Worm (Caenorhabditis elegans) whole organism, L4 larva: Measurements from ENCODE around the gene acs-18.
"Not testable (repeated sequence)": the region's sequence is repeated elsewhere in the genome, so short reads cannot be mapped to it uniquely, and the experiment has no call there.

Experiments
- D1046.2 ChIP-seq: fragments of 200-800 bp; sonication (Bioruptor generic); IDR thresholded peaks from 2 replicates; pipeline ENCODE4 v1.3.6; 2022; ENCODE audit warnings: missing genetic modification characterization, missing compliant biosample characterization
- F26F4.8 ChIP-seq: fragments of 200-800 bp; sonication (Bioruptor generic); conservative IDR thresholded peaks from 2 replicates; pipeline ENCODE4 v1.3.6; 2022; ENCODE audit warnings: missing genetic modification characterization, missing compliant biosample characterization
- T26A8.4 ChIP-seq: fragments of 200-800 bp; sonication (Bioruptor generic); IDR thresholded peaks from 2 replicates; pipeline ENCODE4 v1.3.6; 2022; ENCODE audit warnings: missing genetic modification characterization, missing compliant biosample characterization
- Y48G9A.11 ChIP-seq: fragments of 200-800 bp; sonication (Bioruptor generic); IDR thresholded peaks from 2 replicates; pipeline ENCODE4 v1.3.6; 2022; ENCODE audit warnings: missing genetic modification reagents, missing genetic modification characterization, missing compliant biosample characterization
- Y5F2A.4 ChIP-seq: fragments of 200-800 bp; sonication (Bioruptor generic); optimal IDR thresholded peaks from 2 replicates; lab custom pipeline; 2018; ENCODE audit warnings: mild to moderate bottlenecking, missing genetic modification characterization, missing compliant biosample characterization
- Y75B8A.6 ChIP-seq: fragments of 200-800 bp; sonication (Bioruptor generic); IDR thresholded peaks from 2 replicates; pipeline ENCODE4 v1.3.6; 2022; ENCODE audit warnings: missing genetic modification reagents, missing genetic modification characterization, missing compliant biosample characterization
- aly-2 ChIP-seq: sonication (generic microtip); optimal IDR thresholded peaks from 2 replicates; lab custom pipeline; 2018; ENCODE audit warnings: missing biosample characterization, missing genetic modification characterization
- arid-1 ChIP-seq: fragments of 200-800 bp; sonication (Bioruptor generic); conservative IDR thresholded peaks from 2 replicates; pipeline ENCODE4 v1.3.6; 2022; ENCODE audit warnings: missing genetic modification reagents, missing genetic modification characterization, missing compliant biosample characterization
- attf-4 ChIP-seq: sonication (generic microtip); optimal IDR thresholded peaks from 3 replicates; lab custom pipeline; 2017; ENCODE audit warnings: missing biosample characterization, missing genetic modification characterization
- ctbp-1 ChIP-seq: fragments of 200-800 bp; sonication (Bioruptor generic); IDR thresholded peaks from 2 replicates; pipeline ENCODE4 v1.3.6; 2022; ENCODE audit warnings: missing genetic modification reagents, missing genetic modification characterization, missing compliant biosample characterization
- daf-12 ChIP-seq: fragments of 150-350 bp; optimal IDR thresholded peaks from 2 replicates; lab custom pipeline; 2014; ENCODE audit warnings: missing biosample characterization, missing genetic modification reagents, missing genetic modification characterization
- daf-16 ChIP-seq, 3 experiments: sonication (generic microtip); optimal IDR thresholded peaks; 2 replicates each; lab custom pipeline; 2016 to 2017; ENCODE audit warnings: missing genetic modification characterization in 3 of 3, missing genetic modification reagents in 3 of 3, mild to moderate bottlenecking in 2 of 3, missing compliant biosample characterization in 2 of 3, missing biosample characterization in 1 of 3, moderate library complexity in 1 of 3
- dmd-8 ChIP-seq: fragments of 200-800 bp; sonication (Bioruptor generic); IDR thresholded peaks from 2 replicates; pipeline ENCODE4 v1.3.6; 2022; ENCODE audit warnings: missing genetic modification characterization, missing compliant biosample characterization
- dve-1 ChIP-seq: sonication (generic microtip); optimal IDR thresholded peaks from 2 replicates; lab custom pipeline; 2017; ENCODE audit warnings: antibody characterized with exemption, mild to moderate bottlenecking, missing genetic modification characterization, missing compliant biosample characterization; ENCODE audit not compliant: insufficient read depth
- egl-43 ChIP-seq: fragments of 200-800 bp; sonication (Bioruptor generic); IDR thresholded peaks from 2 replicates; pipeline ENCODE4 v1.3.6; 2022; ENCODE audit warnings: missing genetic modification reagents, missing genetic modification characterization, missing compliant biosample characterization
- fkh-10 ChIP-seq: fragments of 150-350 bp; optimal IDR thresholded peaks from 2 replicates; lab custom pipeline; 2014; ENCODE audit warnings: missing biosample characterization, missing genetic modification reagents, missing genetic modification characterization
- hmg-1.1 ChIP-seq: fragments of 200-800 bp; sonication (Bioruptor generic); IDR thresholded peaks from 2 replicates; pipeline ENCODE4 v1.3.6; 2022; ENCODE audit warnings: missing genetic modification reagents, missing genetic modification characterization, missing compliant biosample characterization
- lim-7 ChIP-seq: fragments of 200-800 bp; sonication (Bioruptor generic); IDR thresholded peaks from 2 replicates; pipeline ENCODE4 v1.3.6; 2022; ENCODE audit warnings: missing genetic modification characterization, missing compliant biosample characterization
- lin-29 ChIP-seq: fragments of 200-800 bp; sonication (Bioruptor generic); IDR thresholded peaks from 2 replicates; pipeline ENCODE4 v1.3.6; 2022; ENCODE audit warnings: missing genetic modification reagents, missing genetic modification characterization, missing compliant biosample characterization
- lin-38 ChIP-seq: fragments of 200-800 bp; sonication (Bioruptor generic); IDR thresholded peaks from 2 replicates; pipeline ENCODE4 v1.3.6; 2022; ENCODE audit warnings: missing genetic modification reagents, missing genetic modification characterization, missing compliant biosample characterization
- lir-3 ChIP-seq: sonication (generic microtip); optimal IDR thresholded peaks from 2 replicates; lab custom pipeline; 2016; ENCODE audit warnings: mild to moderate bottlenecking, missing genetic modification characterization, missing compliant biosample characterization
- mdl-1 ChIP-seq, 2 experiments: fragments of 150-350 bp in 1 of 2; sonication (generic microtip) in 1 of 2; optimal IDR thresholded peaks; 2 replicates each; lab custom pipeline; 2014 to 2017; ENCODE audit warnings: missing biosample characterization in 2 of 2, missing genetic modification characterization in 2 of 2
- mdt-29 ChIP-seq: fragments of 200-800 bp; sonication (Bioruptor generic); IDR thresholded peaks from 2 replicates; pipeline ENCODE4 v1.3.6; 2022; ENCODE audit warnings: missing genetic modification reagents, missing genetic modification characterization, missing compliant biosample characterization
- mes-2 ChIP-seq: sonication (generic microtip); optimal IDR thresholded peaks from 2 replicates; lab custom pipeline; 2016; ENCODE audit warnings: missing genotype, mild to moderate bottlenecking, missing genetic modification characterization, missing compliant biosample characterization; ENCODE audit not compliant: poor library complexity, severe bottlenecking
- mxl-3 ChIP-seq: fragments of 200-800 bp; sonication (Bioruptor generic); optimal IDR thresholded peaks from 2 replicates; lab custom pipeline; 2018; ENCODE audit warnings: mild to moderate bottlenecking, missing genetic modification characterization, missing compliant biosample characterization
- nhr-111 ChIP-seq: fragments of 200-800 bp; sonication (Bioruptor generic); optimal IDR thresholded peaks from 2 replicates; lab custom pipeline; 2018; ENCODE audit warnings: mild to moderate bottlenecking, missing genetic modification characterization, missing compliant biosample characterization
- nhr-25 ChIP-seq: sonication (generic microtip); optimal IDR thresholded peaks from 2 replicates; lab custom pipeline; 2017; ENCODE audit warnings: missing genetic modification characterization, mild to moderate bottlenecking, missing compliant biosample characterization, antibody characterized with exemption, moderate library complexity, borderline replicate concordance; ENCODE audit not compliant: insufficient read depth
- nhr-77 ChIP-seq: fragments of 150-350 bp; optimal IDR thresholded peaks from 2 replicates; lab custom pipeline; 2014; ENCODE audit warnings: missing biosample characterization, missing genetic modification characterization
- pha-4 ChIP-seq, 2 experiments: fragments of 150-350 bp in 1 of 2; fragments of 200-800 bp in 1 of 2; sonication (Bioruptor generic) in 1 of 2; IDR thresholded peaks in 1 of 2; optimal IDR thresholded peaks in 1 of 2; 2 replicates each; pipeline versions ENCODE4 v1.3.6 to Lab custom; 2014 to 2022; ENCODE audit warnings: missing genetic modification characterization in 2 of 2, missing genetic modification reagents in 2 of 2, missing biosample characterization in 1 of 2, missing compliant biosample characterization in 1 of 2
- php-3 ChIP-seq: fragments of 200-800 bp; sonication (Bioruptor generic); IDR thresholded peaks from 2 replicates; pipeline ENCODE4 v1.3.6; 2022; ENCODE audit warnings: missing genetic modification reagents, missing genetic modification characterization, missing compliant biosample characterization
- set-16 ChIP-seq: fragments of 200-800 bp; sonication (Bioruptor generic); IDR thresholded peaks from 2 replicates; pipeline ENCODE4 v1.3.6; 2022; ENCODE audit warnings: missing genetic modification reagents, missing genetic modification characterization, missing compliant biosample characterization
- snpc-1.2 ChIP-seq: fragments of 200-800 bp; sonication (Bioruptor generic); IDR thresholded peaks from 2 replicates; pipeline ENCODE4 v1.3.6; 2022; ENCODE audit warnings: missing genetic modification reagents, missing genetic modification characterization, missing compliant biosample characterization
- tag-97 ChIP-seq: fragments of 200-800 bp; sonication (Bioruptor generic); IDR thresholded peaks from 2 replicates; pipeline ENCODE4 v1.3.6; 2022; ENCODE audit warnings: missing genetic modification characterization, missing compliant biosample characterization
- tra-1 ChIP-seq: fragments of 200-800 bp; sonication (Bioruptor generic); IDR thresholded peaks from 2 replicates; pipeline ENCODE4 v1.3.6; 2022; ENCODE audit warnings: missing genetic modification reagents, missing genetic modification characterization, missing compliant biosample characterization
- unc-62 ChIP-seq, 3 experiments: fragments of 150-350 bp in 1 of 3; sonication (generic microtip); optimal IDR thresholded peaks in 2 of 3; peaks in 1 of 3; 1 replicate in 1 of 3; 2 replicates in 2 of 3; lab custom pipeline; 2014 to 2017; ENCODE audit warnings: missing biosample characterization in 3 of 3, missing genetic modification characterization in 3 of 3, missing genetic modification reagents in 3 of 3, missing genotype in 1 of 3
- vab-7 ChIP-seq: fragments of 200-800 bp; sonication (Bioruptor generic); IDR thresholded peaks from 2 replicates; pipeline ENCODE4 v1.3.6; 2022; ENCODE audit warnings: missing genetic modification reagents, missing genetic modification characterization, missing compliant biosample characterization
- zfp-2 ChIP-seq: sonication (generic microtip); optimal IDR thresholded peaks from 2 replicates; lab custom pipeline; 2016; ENCODE audit warnings: mild to moderate bottlenecking, missing genetic modification characterization, missing compliant biosample characterization

Gene acs-18

DNA sequence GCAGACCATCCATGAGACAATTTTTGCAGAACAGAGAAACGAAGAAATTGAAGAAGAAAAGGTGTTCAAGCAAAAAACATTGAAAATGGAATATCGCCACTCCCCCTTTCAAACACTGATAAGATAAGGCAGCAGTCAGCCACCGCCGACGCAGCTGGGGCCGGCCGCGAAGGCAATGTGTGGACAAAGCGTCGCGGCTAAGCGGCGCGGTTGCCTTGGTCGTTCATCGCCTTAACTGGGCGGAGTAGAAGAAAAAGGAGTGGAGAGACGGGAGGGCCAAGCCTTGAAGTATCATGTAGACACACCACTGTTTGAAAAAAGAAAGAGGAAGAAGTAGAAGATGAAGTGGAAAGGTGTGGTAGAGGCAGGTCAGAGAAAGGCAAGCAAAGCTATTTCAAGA lies 17.5 kb upstream of the acs-18 start (continued):
- TF ChIP-seq nhr-25 (tag; lab: Kevin White, UChicago): no peak
- no peak for TF ChIP-seq T26A8.4
- TF ChIP-seq mes-2 (tag; lab: Kevin White, UChicago): peak; percentile 11
- TF ChIP-seq lir-3 (tag; lab: Kevin White, UChicago): no peak
- TF ChIP-seq tra-1 (GFP tag; lab: Robert Waterston, UW): 0 out of 2 replicates have a peak, but pooled peaks have one; percentile 28
- TF ChIP-seq Y75B8A.6: no peak
- no peak for TF ChIP-seq Y5F2A.4 (GFP tag; lab: Kevin White, UChicago)
- no peak for TF ChIP-seq vab-7 (GFP tag; lab: Robert Waterston, UW)
- no peak for TF ChIP-seq aly-2 (tag; lab: Kevin White, UChicago)
- TF ChIP-seq daf-12 (tag; lab: Kevin White, UChicago): no peak
- peak; percentile 8 for TF ChIP-seq nhr-77 (tag; lab: Kevin White, UChicago)
- TF ChIP-seq egl-43: peak; percentile 37; the same call in 1 of the 2 replicates
- no peak for TF ChIP-seq daf-16 (GFP tag; optimal IDR thresholded peaks at IDR 0.05; lab: Kevin White, UChicago)
- peak; percentile 55 for TF ChIP-seq daf-16 (tag; optimal IDR thresholded peaks at IDR 0.05; lab: Kevin White, UChicago)
- peak; percentile 61 for TF ChIP-seq dve-1
- peak; percentile 97 for TF ChIP-seq mxl-3
- 0 out of 2 replicates have a peak, but pooled peaks have one; percentile 50 for TF ChIP-seq D1046.2

DNA sequence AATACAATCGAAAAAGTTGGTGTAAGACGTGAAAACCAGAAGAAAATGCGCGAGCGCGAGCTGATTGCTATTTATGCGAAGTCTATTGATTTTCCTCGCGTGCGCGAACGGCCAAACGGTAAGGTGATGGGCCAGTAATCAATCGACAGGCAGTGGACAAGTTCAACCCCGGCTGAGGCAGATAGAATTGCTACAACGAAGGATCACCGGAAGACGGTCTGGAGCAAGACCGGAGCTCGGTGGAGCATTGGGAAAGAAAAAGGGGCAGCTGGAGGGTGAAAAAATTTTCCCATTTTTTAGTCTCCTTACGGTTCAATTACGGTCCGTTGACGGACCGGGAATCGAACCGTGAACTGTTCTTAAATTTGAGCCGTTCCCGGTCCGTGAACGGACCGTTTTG lies 9.9 kb upstream of the acs-18 start:
- peak; percentile 54 for TF ChIP-seq pha-4 (GFP tag; IDR thresholded peaks at IDR 0.05; lab: Robert Waterston, UW)
- TF ChIP-seq pha-4 (tag; optimal IDR thresholded peaks at IDR 0.05; lab: Kevin White, UChicago): not testable (repeated sequence)
- TF ChIP-seq lin-29 (GFP tag; lab: Robert Waterston, UW): 0 out of 2 replicates have a peak, but pooled peaks have one; percentile 12
- 0 out of 2 replicates have a peak, but pooled peaks have one; percentile 17 for TF ChIP-seq hmg-1.1 (GFP tag; lab: Robert Waterston, UW)
- peak; percentile 54; the same call in 1 of the 2 replicates for TF ChIP-seq mdt-29 (GFP tag; lab: Robert Waterston, UW)
- TF ChIP-seq Y48G9A.11: peak; percentile 50; the same call in 1 of the 2 replicates
- peak; percentile 61; the same call in 1 of the 2 replicates for TF ChIP-seq lim-7 (GFP tag; lab: Robert Waterston, UW)
- peak; percentile 54; the same call in 1 of the 2 replicates for TF ChIP-seq F26F4.8 (GFP tag; lab: Robert Waterston, UW)
- peak; percentile 50; the same call in 1 of the 2 replicates for TF ChIP-seq ctbp-1 (GFP tag; lab: Robert Waterston, UW)
- peak; percentile 48; the same call in 1 of the 2 replicates for TF ChIP-seq php-3 (GFP tag; lab: Robert Waterston, UW)
- TF ChIP-seq D1046.2: 0 out of 2 replicates have a peak, but pooled peaks have one; percentile 62
- peak; percentile 68; the same call in 1 of the 2 replicates for TF ChIP-seq dmd-8 (GFP tag; lab: Robert Waterston, UW)
- peak; percentile 35; the same call in 1 of the 2 replicates for TF ChIP-seq lin-38
- TF ChIP-seq arid-1 (GFP tag; lab: Robert Waterston, UW): 0 out of 2 replicates have a peak, but pooled peaks have one; percentile 50
- TF ChIP-seq egl-43: peak; percentile 83
- TF ChIP-seq snpc-1.2: peak; percentile 88
- peak; percentile 61 for TF ChIP-seq vab-7 (GFP tag; lab: Robert Waterston, UW)
- TF ChIP-seq set-16: peak; percentile 56

DNA sequence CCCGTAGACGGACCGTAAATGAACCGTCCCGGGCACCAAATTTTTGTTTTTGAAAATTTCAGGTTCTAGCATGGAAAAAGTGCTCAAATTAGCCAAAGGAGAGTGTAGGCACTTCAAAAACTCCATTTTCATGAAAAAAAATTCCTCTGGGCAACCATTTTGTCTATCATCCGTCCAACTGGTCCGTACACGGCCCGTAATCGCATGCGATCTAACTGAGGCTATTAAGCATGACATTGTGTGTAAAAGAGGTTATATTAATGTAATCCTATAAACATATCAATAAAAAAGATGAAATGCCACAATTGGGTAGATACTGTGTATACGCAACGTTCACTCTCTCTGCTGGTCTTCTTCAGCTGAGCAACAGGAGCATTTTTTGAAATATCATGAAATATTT lies 9.2 kb upstream of the acs-18 start, which contains the start of gene R09E10.1:
Gene R09E10.1, minus strand, starts transcription at position 101 of the 400 bp plus-strand sequence.
- TF ChIP-seq lin-29 (GFP tag; lab: Robert Waterston, UW); mdl-1 (tag; optimal IDR thresholded peaks at IDR 0.05; lab: Kevin White, UChicago); attf-4 (tag; lab: Kevin White, UChicago): not testable (repeated sequence)

DNA sequence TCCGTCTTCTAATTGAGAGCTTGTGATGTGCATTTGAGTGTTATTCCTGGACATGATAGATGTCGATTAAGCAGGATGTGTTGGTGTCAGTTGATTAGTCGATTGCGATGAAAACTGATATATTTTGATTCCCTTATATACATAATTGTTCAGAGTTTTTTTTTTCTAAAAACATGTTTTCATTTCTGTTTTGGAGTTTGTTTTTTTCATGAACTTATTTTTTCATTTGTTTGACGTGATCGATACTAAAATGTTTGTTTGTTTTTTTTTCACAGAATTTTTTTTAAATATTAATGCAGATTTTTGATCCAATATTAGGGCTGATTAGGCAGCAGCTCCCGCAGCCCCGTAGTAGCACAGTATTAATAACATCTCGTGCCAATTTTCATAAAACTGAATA lies 4.7 kb upstream of the acs-18 start, which contains the start of gene R09E10.2:
Gene R09E10.2, minus strand, starts transcription at position 101 of the 400 bp plus-strand sequence.
- TF ChIP-seq fkh-10 (GFP tag; lab: Kevin White, UChicago) (no peak), zfp-2 (no peak), unc-62 (GFP tag; optimal IDR thresholded peaks at IDR 0.05 in 1 of 2; lab: Kevin White, UChicago) (peak in 1 of 2 experiments; percentile 38), unc-62 (tag; optimal IDR thresholded peaks at IDR 0.05; lab: Kevin White, UChicago) (no peak), nhr-111 (GFP tag; lab: Kevin White, UChicago) (no peak), tag-97 (GFP tag; lab: Robert Waterston, UW) (no peak)
